Worm (Caenorhabditis elegans) whole organism, L1 larva: ENCODE measurements around the gene C53D6.7.

ENCODE experiments used
- ceh-88 ChIP-seq: fragments of 200-800 bp; sonication (Bioruptor generic); IDR thresholded peaks from 2 replicates; pipeline ENCODE4 v1.3.6; 2022; ENCODE audit warnings: missing genetic modification characterization, missing compliant biosample characterization
- efl-1 ChIP-seq, 4 experiments: fragments of 150-350 bp; optimal IDR thresholded peaks in 3 of 4; peaks in 1 of 4; 1 replicate in 1 of 4; 2 replicates in 3 of 4; lab custom pipeline; 2014; ENCODE audit warnings: missing biosample characterization in 2 of 4, missing genetic modification characterization in 2 of 4, missing genetic modification reagents in 2 of 4
- fkh-10 ChIP-seq: sonication (generic microtip); optimal IDR thresholded peaks from 2 replicates; lab custom pipeline; 2017; ENCODE audit warnings: missing biosample characterization, missing genetic modification reagents, missing genetic modification characterization
- fkh-8 ChIP-seq: sonication (generic microtip); optimal IDR thresholded peaks from 2 replicates; lab custom pipeline; 2016; ENCODE audit warnings: mild to moderate bottlenecking, missing genetic modification characterization, missing compliant biosample characterization
- fos-1 ChIP-seq: fragments of 150-350 bp; optimal IDR thresholded peaks from 2 replicates; lab custom pipeline; 2014; ENCODE audit warnings: missing biosample characterization, missing genetic modification characterization
- mdl-1 ChIP-seq, 2 experiments: fragments of 150-350 bp; optimal IDR thresholded peaks; 2 replicates each; lab custom pipeline; 2014 to 2017; ENCODE audit warnings: missing biosample characterization in 2 of 2, missing genetic modification characterization in 2 of 2, inconsistent platforms in 1 of 2
- nhr-47 ChIP-seq: sonication (generic microtip); optimal IDR thresholded peaks from 2 replicates; lab custom pipeline; 2016; ENCODE audit warnings: mild to moderate bottlenecking, missing genetic modification characterization, moderate library complexity, missing compliant biosample characterization
- swsn-7 ChIP-seq: sonication (generic microtip); optimal IDR thresholded peaks from 2 replicates; lab custom pipeline; 2016; ENCODE audit warnings: missing genetic modification characterization, missing compliant biosample characterization
- unc-62 ChIP-seq: fragments of 150-350 bp; optimal IDR thresholded peaks from 2 replicates; lab custom pipeline; 2014; ENCODE audit warnings: missing biosample characterization, missing genetic modification reagents, missing genetic modification characterization
- unc-86 ChIP-seq: sonication (generic microtip); optimal IDR thresholded peaks from 2 replicates; lab custom pipeline; 2016; ENCODE audit warnings: missing genetic modification characterization, missing compliant biosample characterization
- zag-1 ChIP-seq: fragments of 150-350 bp; optimal IDR thresholded peaks from 2 replicates; lab custom pipeline; 2014; ENCODE audit warnings: missing biosample characterization, missing genetic modification characterization

ce11 chrIV:9070188-9070587 lies 33.2 kb upstream of the C53D6.7 start:
- TF ChIP-seq swsn-7 (tag; lab: Kevin White, UChicago): no peak
- no peak for TF ChIP-seq unc-62 (GFP tag; lab: Kevin White, UChicago)
- no peak for TF ChIP-seq nhr-47
- no peak for TF ChIP-seq zag-1 (tag; lab: Kevin White, UChicago)
- TF ChIP-seq ceh-88: no peak
- TF ChIP-seq unc-86 (tag; lab: Kevin White, UChicago): no peak
- no peak for TF ChIP-seq mdl-1 (tag; optimal IDR thresholded peaks at IDR 0.05; lab: Kevin White, UChicago)
- TF ChIP-seq fkh-10 (GFP tag; lab: Kevin White, UChicago): no peak
- no peak for TF ChIP-seq fos-1
- no peak for TF ChIP-seq fkh-8 (tag; lab: Kevin White, UChicago)
- no peak for TF ChIP-seq efl-1 (optimal IDR thresholded peaks at IDR 0.05; lab: Kevin White, UChicago)
- no peak for TF ChIP-seq efl-1 (GFP tag; optimal IDR thresholded peaks at IDR 0.05 in 1 of 2; lab: Kevin White, UChicago)
